Comparison of ENCODE assay signal across 1 fruit fly cellular context in genomic region chrX:10219955-10220354, dm6.
A peak's percentile ranks its signal among the peaks of the same experiment; 100 is the strongest.
TF ChIP-seq lines count a peak whose summit lies in the region.

CG34408 (plus strand) TSS chrX:10220110.

TF ChIP-seq in whole organism, embryonic, 481 proteins besides CTCF, POLR2A, EP300 and RAD21 (continued from another document and continues in another):
- TF ChIP-seq ac (GFP tag; optimal IDR thresholded peaks at IDR 0.05; lab: Kevin White, UChicago) (no peak), Chrac-16 (GFP tag; optimal IDR thresholded peaks at IDR 0.05; lab: Kevin White, UChicago) (no peak), CG8924 (tag; optimal IDR thresholded peaks at IDR 0.05; lab: Kevin White, UChicago) (no peak), Bteb2 (GFP tag; optimal IDR thresholded peaks at IDR 0.05; lab: Kevin White, UChicago) (no peak), E2f1 (GFP tag; IDR thresholded peaks at IDR 0.05; lab: Robert Waterston, UW) (no peak), CG15601 (tag; optimal IDR thresholded peaks at IDR 0.05; lab: Kevin White, UChicago) (no peak), CG3726 (GFP tag; IDR thresholded peaks at IDR 0.05; lab: Robert Waterston, UW) (no peak), stwl (tag; optimal IDR thresholded peaks at IDR 0.05; lab: Kevin White, UChicago) (peak; percentile 87), CG16815 (GFP tag; optimal IDR thresholded peaks at IDR 0.05; lab: Kevin White, UChicago) (no peak), hb (GFP tag; IDR thresholded peaks at IDR 0.05; lab: Robert Waterston, UW; ENCODE audit: partially characterized antibody) (no peak), CG16863 (GFP tag; optimal IDR thresholded peaks at IDR 0.05; lab: Kevin White, UChicago) (no peak), ems (GFP tag; optimal IDR thresholded peaks at IDR 0.05; lab: Kevin White, UChicago) (no peak), usp (GFP tag; optimal IDR thresholded peaks at IDR 0.05; lab: Kevin White, UChicago) (no peak), Abd-B (GFP tag; optimal IDR thresholded peaks at IDR 0.05; lab: Kevin White, UChicago) (no peak), CG4328 (GFP tag; optimal IDR thresholded peaks at IDR 0.05; lab: Kevin White, UChicago) (no peak), CG17359 (tag; optimal IDR thresholded peaks at IDR 0.05; lab: Kevin White, UChicago) (no peak), Dad (GFP tag; optimal IDR thresholded peaks at IDR 0.05; lab: Kevin White, UChicago) (no peak), CG31388 (GFP tag; optimal IDR thresholded peaks at IDR 0.05; lab: Kevin White, UChicago) (no peak), NC2α (GFP tag; optimal IDR thresholded peaks at IDR 0.05; lab: Kevin White, UChicago) (no peak), CG4617 (GFP tag; optimal IDR thresholded peaks at IDR 0.05; lab: Kevin White, UChicago; ENCODE audit: borderline replicate concordance) (peak; percentile 11), gsb-n (tag; optimal IDR thresholded peaks at IDR 0.05; lab: Kevin White, UChicago) (no peak), oc (tag; optimal IDR thresholded peaks at IDR 0.05; lab: Kevin White, UChicago) (no peak), CG34224 (GFP tag; IDR thresholded peaks at IDR 0.05; lab: Robert Waterston, UW; ENCODE audit: partially characterized antibody) (0 out of 3 replicates have a peak, but pooled peaks have one; percentile 52), CG18764 (GFP tag; optimal IDR thresholded peaks at IDR 0.05; lab: Kevin White, UChicago) (no peak), cas (GFP tag; IDR thresholded peaks at IDR 0.05; lab: Robert Waterston, UW) (no peak), hth (optimal IDR thresholded peaks at IDR 0.05; lab: Kevin White, UChicago) (no peak), Hr3 (GFP tag; optimal IDR thresholded peaks at IDR 0.05; lab: Kevin White, UChicago) (no peak), CG12942 (GFP tag; optimal IDR thresholded peaks at IDR 0.05; lab: Kevin White, UChicago) (no peak), dysf (GFP tag; IDR thresholded peaks at IDR 0.05; lab: Robert Waterston, UW) (no peak), toy (GFP tag; IDR thresholded peaks at IDR 0.05; lab: Robert Waterston, UW) (no peak), crp (GFP tag; optimal IDR thresholded peaks at IDR 0.05; lab: Kevin White, UChicago) (peak; percentile 17 to 83), CrebB (tag; optimal IDR thresholded peaks at IDR 0.05; lab: Kevin White, UChicago) (no peak), Oaz (GFP tag; IDR thresholded peaks at IDR 0.05; lab: Robert Waterston, UW) (no peak), D19A (tag; optimal IDR thresholded peaks at IDR 0.05; lab: Kevin White, UChicago) (no peak), Dip3 (GFP tag; optimal IDR thresholded peaks at IDR 0.05; lab: Kevin White, UChicago) (no peak), CG1529 (GFP tag; optimal IDR thresholded peaks at IDR 0.05; lab: Kevin White, UChicago) (no peak), tgo (GFP tag; IDR thresholded peaks at IDR 0.05; lab: Robert Waterston, UW) (no peak), CG10654 (GFP tag; optimal IDR thresholded peaks at IDR 0.05; lab: Kevin White, UChicago) (no peak), CG7928 (GFP tag; optimal IDR thresholded peaks at IDR 0.05; lab: Kevin White, UChicago) (no peak), Fer1 (GFP tag; optimal IDR thresholded peaks at IDR 0.05; lab: Kevin White, UChicago) (no peak), HmgZ (tag; optimal IDR thresholded peaks at IDR 0.05; lab: Kevin White, UChicago) (peak; percentile 5), jigr1 (GFP tag; IDR thresholded peaks at IDR 0.05; lab: Robert Waterston, UW) (no peak), CG4360 (GFP tag; IDR thresholded peaks at IDR 0.05; lab: Robert Waterston, UW) (peak; percentile 91), maf-S (GFP tag; optimal IDR thresholded peaks at IDR 0.05; lab: Kevin White, UChicago) (no peak), CG12104 (GFP tag; optimal IDR thresholded peaks at IDR 0.05; lab: Kevin White, UChicago) (no peak), Fer3 (tag; optimal IDR thresholded peaks at IDR 0.05; lab: Kevin White, UChicago) (no peak), CG30020 (tag; optimal IDR thresholded peaks at IDR 0.05; lab: Kevin White, UChicago) (no peak), YL-1 (GFP tag; optimal IDR thresholded peaks at IDR 0.05; lab: Kevin White, UChicago) (peak; percentile 83), CG10959 (GFP tag; IDR thresholded peaks at IDR 0.05; lab: Robert Waterston, UW) (no peak), CG17802 (tag; optimal IDR thresholded peaks at IDR 0.05; lab: Kevin White, UChicago) (no peak), CG5245 (GFP tag; optimal IDR thresholded peaks at IDR 0.05; lab: Kevin White, UChicago) (no peak), nom (GFP tag; optimal IDR thresholded peaks at IDR 0.05; lab: Kevin White, UChicago) (no peak), Xbp1 (GFP tag; optimal IDR thresholded peaks at IDR 0.05; lab: Kevin White, UChicago) (no peak), zf30C (GFP tag; optimal IDR thresholded peaks at IDR 0.05; lab: Kevin White, UChicago) (no peak), CG8388 (GFP tag; optimal IDR thresholded peaks at IDR 0.05; lab: Kevin White, UChicago) (no peak), wdn (GFP tag; IDR thresholded peaks at IDR 0.05; lab: Robert Waterston, UW) (no peak), lov (optimal IDR thresholded peaks at IDR 0.05; lab: Kevin White, UChicago) (no peak), lov (GFP tag; IDR thresholded peaks at IDR 0.05; lab: Robert Waterston, UW) (no peak), mirr (GFP tag; optimal IDR thresholded peaks at IDR 0.05; lab: Kevin White, UChicago) (no peak), CG7963 (GFP tag; IDR thresholded peaks at IDR 0.05; lab: Robert Waterston, UW; ENCODE audit: partially characterized antibody) (no peak), CG11695 (GFP tag; IDR thresholded peaks at IDR 0.05; lab: Robert Waterston, UW) (no peak), mld (GFP tag; IDR thresholded peaks at IDR 0.05; lab: Robert Waterston, UW; ENCODE audit: partially characterized antibody) (no peak), CG4404 (GFP tag; IDR thresholded peaks at IDR 0.05; lab: Robert Waterston, UW) (no peak), Doc3 (GFP tag; IDR thresholded peaks at IDR 0.05; lab: Robert Waterston, UW; ENCODE audit: partially characterized antibody) (no peak), Nf-YA (GFP tag; IDR thresholded peaks at IDR 0.05; lab: Robert Waterston, UW) (no peak), CG7839 (tag; optimal IDR thresholded peaks at IDR 0.05; lab: Kevin White, UChicago) (no peak), Dbx (GFP tag; IDR thresholded peaks at IDR 0.05; lab: Robert Waterston, UW) (no peak), Mes4 (GFP tag; optimal IDR thresholded peaks at IDR 0.05; lab: Kevin White, UChicago) (no peak), CG1024 (GFP tag; IDR thresholded peaks at IDR 0.05; lab: Robert Waterston, UW) (no peak), BEAF-32 (GFP tag; optimal IDR thresholded peaks at IDR 0.05; lab: Kevin White, UChicago) (peak; percentile 49), ap (GFP tag; IDR thresholded peaks at IDR 0.05; lab: Robert Waterston, UW) (no peak), CG17361 (GFP tag; IDR thresholded peaks at IDR 0.05; lab: Robert Waterston, UW) (no peak), nerfin-1 (tag; optimal IDR thresholded peaks at IDR 0.05; lab: Kevin White, UChicago) (no peak), CG8281 (tag; optimal IDR thresholded peaks at IDR 0.05; lab: Kevin White, UChicago) (no peak), schlank (tag; optimal IDR thresholded peaks at IDR 0.05; lab: Kevin White, UChicago) (no peak), CG1792 (GFP tag; optimal IDR thresholded peaks at IDR 0.05; lab: Kevin White, UChicago) (no peak), Vsx1 (GFP tag; optimal IDR thresholded peaks at IDR 0.05; lab: Kevin White, UChicago) (no peak), chn (GFP tag; optimal IDR thresholded peaks at IDR 0.05; lab: Kevin White, UChicago) (no peak), CG2116 (GFP tag; optimal IDR thresholded peaks at IDR 0.05; lab: Kevin White, UChicago) (peak; percentile 32), sqz (GFP tag; optimal IDR thresholded peaks at IDR 0.05; lab: Kevin White, UChicago) (peak; percentile 80), gcm (GFP tag; optimal IDR thresholded peaks at IDR 0.05; lab: Kevin White, UChicago) (no peak), Meics (GFP tag; optimal IDR thresholded peaks at IDR 0.05; lab: Kevin White, UChicago) (no peak), Myb (GFP tag; optimal IDR thresholded peaks at IDR 0.05; lab: Kevin White, UChicago) (peak; percentile 67), pho (GFP tag; optimal IDR thresholded peaks at IDR 0.05; lab: Kevin White, UChicago) (no peak), CG10366 (GFP tag; IDR thresholded peaks at IDR 0.05; lab: Robert Waterston, UW) (no peak), CG7745 (tag; optimal IDR thresholded peaks at IDR 0.05; lab: Kevin White, UChicago) (no peak), CG14965 (GFP tag; optimal IDR thresholded peaks at IDR 0.05; lab: Kevin White, UChicago; ENCODE audit: borderline replicate concordance) (no peak), MTF-1 (GFP tag; optimal IDR thresholded peaks at IDR 0.05; lab: Kevin White, UChicago; ENCODE audit: borderline replicate concordance) (no peak), NK7.1 (GFP tag; optimal IDR thresholded peaks at IDR 0.05; lab: Kevin White, UChicago) (no peak), B-H2 (GFP tag; optimal IDR thresholded peaks at IDR 0.05; lab: Kevin White, UChicago) (no peak), kni (GFP tag; optimal IDR thresholded peaks at IDR 0.05; lab: Kevin White, UChicago) (no peak), tin (GFP tag; optimal IDR thresholded peaks at IDR 0.05; lab: Kevin White, UChicago) (no peak), D19B (GFP tag; optimal IDR thresholded peaks at IDR 0.05; lab: Kevin White, UChicago) (no peak), ro (GFP tag; IDR thresholded peaks at IDR 0.05; lab: Robert Waterston, UW) (no peak), fd3F (GFP tag; optimal IDR thresholded peaks at IDR 0.05; lab: Kevin White, UChicago) (no peak), CG11085 (GFP tag; IDR thresholded peaks at IDR 0.05; lab: Robert Waterston, UW) (no peak), her (GFP tag; optimal IDR thresholded peaks at IDR 0.05; lab: Kevin White, UChicago) (no peak), crc (GFP tag; optimal IDR thresholded peaks at IDR 0.05; lab: Kevin White, UChicago) (no peak), phol (tag; optimal IDR thresholded peaks at IDR 0.05; lab: Kevin White, UChicago) (peak; percentile 48), CG14860 (GFP tag; IDR thresholded peaks at IDR 0.05; lab: Robert Waterston, UW; ENCODE audit: partially characterized antibody) (no peak), Xrp1 (GFP tag; IDR thresholded peaks at IDR 0.05; lab: Robert Waterston, UW) (no peak), CG13424 (tag; optimal IDR thresholded peaks at IDR 0.05; lab: Kevin White, UChicago) (no peak), peb (GFP tag; IDR thresholded peaks at IDR 0.05; lab: Robert Waterston, UW) (no peak), mam (GFP tag; optimal IDR thresholded peaks at IDR 0.05; lab: Kevin White, UChicago) (no peak), CG6254 (GFP tag; optimal IDR thresholded peaks at IDR 0.05; lab: Kevin White, UChicago) (no peak), ranshi (GFP tag; IDR thresholded peaks at IDR 0.05; lab: Robert Waterston, UW) (no peak), emc (GFP tag; optimal IDR thresholded peaks at IDR 0.05; lab: Kevin White, UChicago) (no peak), fru (optimal IDR thresholded peaks at IDR 0.05; lab: Kevin White, UChicago) (no peak), gt (GFP tag; IDR thresholded peaks at IDR 0.05; lab: Robert Waterston, UW) (no peak), gfzf (GFP tag; optimal IDR thresholded peaks at IDR 0.05; lab: Kevin White, UChicago) (no peak), caup (GFP tag; optimal IDR thresholded peaks at IDR 0.05; lab: Kevin White, UChicago; ENCODE audit: severe bottlenecking) (no peak), Nf-YC (tag; optimal IDR thresholded peaks at IDR 0.05; lab: Kevin White, UChicago) (no peak), CG9876 (GFP tag; optimal IDR thresholded peaks at IDR 0.05; lab: Kevin White, UChicago) (no peak), CG11723 (GFP tag; optimal IDR thresholded peaks at IDR 0.05; lab: Kevin White, UChicago) (no peak), bbx (GFP tag; IDR thresholded peaks at IDR 0.05; lab: Robert Waterston, UW; ENCODE audit: partially characterized antibody) (peak; percentile 48; the same call in 1 of the 2 replicates), croc (GFP tag; conservative IDR thresholded peaks at IDR 0.05; lab: Robert Waterston, UW) (no peak), vvl (GFP tag; IDR thresholded peaks at IDR 0.05; lab: Robert Waterston, UW) (0 out of 2 replicates have a peak, but pooled peaks have one; percentile 42), tup (GFP tag; optimal IDR thresholded peaks at IDR 0.05; lab: Kevin White, UChicago) (no peak), sens (GFP tag; lab: Kevin White, UChicago) (no peak), klu (GFP tag; IDR thresholded peaks at IDR 0.05; lab: Robert Waterston, UW) (no peak), pan (optimal IDR thresholded peaks at IDR 0.05; lab: Kevin White, UChicago) (no peak), pan (GFP tag; optimal IDR thresholded peaks at IDR 0.05 in 1 of 2, IDR thresholded peaks at IDR 0.05 in 1 of 2) (no peak), abd-A (tag; optimal IDR thresholded peaks at IDR 0.05; lab: Kevin White, UChicago) (no peak), Med (GFP tag; lab: Kevin White, UChicago) (peak; percentile 43), CG10979 (tag; optimal IDR thresholded peaks at IDR 0.05; lab: Kevin White, UChicago) (no peak), fd96Cb (tag; optimal IDR thresholded peaks at IDR 0.05; lab: Kevin White, UChicago) (no peak), chinmo (GFP tag; IDR thresholded peaks at IDR 0.05; lab: Robert Waterston, UW; ENCODE audit: partially characterized antibody) (0 out of 4 replicates have a peak, but pooled peaks have one; percentile 8), CG2712 (tag; optimal IDR thresholded peaks at IDR 0.05; lab: Kevin White, UChicago) (no peak), Fer2 (tag; optimal IDR thresholded peaks at IDR 0.05; lab: Kevin White, UChicago) (no peak), grn (GFP tag; optimal IDR thresholded peaks at IDR 0.05; lab: Kevin White, UChicago) (no peak), CG9215 (GFP tag; IDR thresholded peaks at IDR 0.05; lab: Robert Waterston, UW) (no peak), NFAT (GFP tag; IDR thresholded peaks at IDR 0.05; lab: Robert Waterston, UW) (no peak), corto (GFP tag; optimal IDR thresholded peaks at IDR 0.05; lab: Kevin White, UChicago) (no peak), sna (GFP tag; IDR thresholded peaks at IDR 0.05; lab: Robert Waterston, UW; ENCODE audit: partially characterized antibody) (0 out of 2 replicates have a peak, but pooled peaks have one; percentile 40), CG12659 (GFP tag; optimal IDR thresholded peaks at IDR 0.05; lab: Kevin White, UChicago) (peak; percentile 3), CG10321 (GFP tag; IDR thresholded peaks at IDR 0.05; lab: Robert Waterston, UW) (no peak), CG3407 (GFP tag; optimal IDR thresholded peaks at IDR 0.05; lab: Kevin White, UChicago) (no peak), HLH4C (GFP tag; IDR thresholded peaks at IDR 0.05; lab: Robert Waterston, UW; ENCODE audit: partially characterized antibody) (peak; percentile 42; the same call in 2 of the 3 replicates)
